Fruit fly (Drosophila melanogaster) Kc167 (cell line): ENCODE results near the gene pzg.

Experiments used
- Myc ChIP-seq: fragments of >200 bp; optimal IDR thresholded peaks from 2 replicates; lab custom pipeline; 2017; ENCODE audit warnings: missing external identifiers
- Sin3A ChIP-seq: fragments of >200 bp; optimal IDR thresholded peaks from 2 replicates; lab custom pipeline; 2018; ENCODE audit warnings: missing external identifiers
- h ChIP-seq: fragments of >200 bp; optimal IDR thresholded peaks from 3 replicates; lab custom pipeline; 2018; ENCODE audit warnings: missing external identifiers
- insv ChIP-seq: fragments of >200 bp; optimal IDR thresholded peaks from 3 replicates; lab custom pipeline; 2018; ENCODE audit warnings: missing external identifiers
- psq ChIP-seq: fragments of >200 bp; optimal IDR thresholded peaks from 2 replicates; lab custom pipeline; 2017; ENCODE audit warnings: missing external identifiers
- ttk ChIP-seq: sonication (Bioruptor generic); optimal IDR thresholded peaks from 2 replicates; lab custom pipeline; 2017; ENCODE audit warnings: missing external identifiers

- TF ChIP-seq Myc (lab: Kevin White, UChicago) (no peak), psq (lab: Kevin White, UChicago) (no peak), h (lab: Kevin White, UChicago) (no peak), Sin3A (lab: Kevin White, UChicago) (no peak), ttk (lab: Kevin White, UChicago) (no peak), insv (lab: Kevin White, UChicago) (no peak)
Observed at dm6 chr3L:21282741-21283140, 3.2 kb upstream of the pzg start.
